Worm (Caenorhabditis elegans) whole organism, L1 larva: ENCODE data around the gene vhp-1.

Source experiments
- C04F5.9 ChIP-seq: sonication (generic microtip); optimal IDR thresholded peaks from 2 replicates; lab custom pipeline; 2016; ENCODE audit warnings: missing genetic modification characterization, missing compliant biosample characterization
- C16A3.4 ChIP-seq: fragments of 150-350 bp; optimal IDR thresholded peaks from 2 replicates; lab custom pipeline; 2014; ENCODE audit warnings: missing biosample characterization, missing genetic modification characterization
- F16B12.6 ChIP-seq: fragments of 150-350 bp; optimal IDR thresholded peaks from 2 replicates; lab custom pipeline; 2014; ENCODE audit warnings: missing biosample characterization, missing genetic modification characterization
- Y116A8C.19 ChIP-seq: sonication (generic microtip); optimal IDR thresholded peaks from 2 replicates; lab custom pipeline; 2016; ENCODE audit warnings: missing compliant biosample characterization, missing genetic modification characterization, borderline replicate concordance
- aha-1 ChIP-seq: fragments of 150-350 bp; optimal IDR thresholded peaks from 2 replicates; lab custom pipeline; 2014; ENCODE audit warnings: missing biosample characterization, missing genetic modification characterization
- alr-1 ChIP-seq: fragments of 200-800 bp; sonication (Bioruptor generic); optimal IDR thresholded peaks from 2 replicates; lab custom pipeline; 2018; ENCODE audit warnings: borderline replicate concordance, mild to moderate bottlenecking, missing genetic modification characterization, missing compliant biosample characterization
- aly-2 ChIP-seq: fragments of 150-350 bp; optimal IDR thresholded peaks from 2 replicates; lab custom pipeline; 2014; ENCODE audit warnings: missing biosample characterization, missing genetic modification characterization
- ama-1 ChIP-seq: fragments of 150-350 bp; optimal IDR thresholded peaks from 2 replicates; lab custom pipeline; 2014
- blmp-1 ChIP-seq: fragments of 150-350 bp; optimal IDR thresholded peaks from 2 replicates; lab custom pipeline; 2014; ENCODE audit warnings: missing biosample characterization, missing genetic modification characterization
- ceh-8 ChIP-seq: fragments of 200-800 bp; sonication (Bioruptor generic); optimal IDR thresholded peaks from 2 replicates; lab custom pipeline; 2018; ENCODE audit warnings: mild to moderate bottlenecking, missing genetic modification characterization, moderate library complexity, missing compliant biosample characterization
- ceh-82 ChIP-seq, 3 experiments: fragments of 150-350 bp in 1 of 3; sonication (generic microtip) in 2 of 3; optimal IDR thresholded peaks; 2 replicates each; lab custom pipeline; 2014 to 2017; ENCODE audit warnings: missing biosample characterization in 3 of 3, missing genetic modification characterization in 3 of 3
- ceh-90 ChIP-seq: sonication (generic microtip); optimal IDR thresholded peaks from 2 replicates; lab custom pipeline; 2016; ENCODE audit warnings: missing genetic modification characterization, missing compliant biosample characterization
- ces-1 ChIP-seq: fragments of 150-350 bp; optimal IDR thresholded peaks from 2 replicates; lab custom pipeline; 2014; ENCODE audit warnings: missing biosample characterization, missing genetic modification reagents, missing genetic modification characterization
- dpl-1 ChIP-seq, 3 experiments: fragments of 150-350 bp in 2 of 3; sonication (generic microtip) in 1 of 3; optimal IDR thresholded peaks; 2 replicates each; lab custom pipeline; 2014 to 2017; ENCODE audit warnings: missing biosample characterization in 3 of 3, missing genetic modification characterization in 3 of 3, missing genetic modification reagents in 3 of 3
- dsc-1 ChIP-seq: sonication (generic microtip); optimal IDR thresholded peaks from 2 replicates; lab custom pipeline; 2016; ENCODE audit warnings: mild to moderate bottlenecking, missing genetic modification characterization, missing compliant biosample characterization
- efl-1 ChIP-seq, 4 experiments: fragments of 150-350 bp; optimal IDR thresholded peaks in 3 of 4; peaks in 1 of 4; 1 replicate in 1 of 4; 2 replicates in 3 of 4; lab custom pipeline; 2014; ENCODE audit warnings: missing biosample characterization in 2 of 4, missing genetic modification characterization in 2 of 4, missing genetic modification reagents in 2 of 4
- egl-27 ChIP-seq, 2 experiments: fragments of 150-350 bp in 1 of 2; sonication (generic microtip); optimal IDR thresholded peaks; 3 replicates each; lab custom pipeline; 2017 to 2018; ENCODE audit warnings: missing biosample characterization in 2 of 2, missing genetic modification characterization in 2 of 2, missing genetic modification reagents in 2 of 2
- elt-2 ChIP-seq: sonication (generic microtip); optimal IDR thresholded peaks from 2 replicates; lab custom pipeline; 2016; ENCODE audit warnings: missing genetic modification characterization, mild to moderate bottlenecking, inconsistent platforms, missing compliant biosample characterization, missing genetic modification reagents
- elt-3 ChIP-seq, 6 experiments: fragments of 150-350 bp in 1 of 6; sonication (generic microtip); optimal IDR thresholded peaks; 2 replicates each; lab custom pipeline; 2017 to 2018; ENCODE audit warnings: missing biosample characterization in 6 of 6, missing genetic modification characterization in 6 of 6, inconsistent platforms in 1 of 6
- fkh-10 ChIP-seq: sonication (generic microtip); optimal IDR thresholded peaks from 2 replicates; lab custom pipeline; 2017; ENCODE audit warnings: missing biosample characterization, missing genetic modification reagents, missing genetic modification characterization
- fkh-4 ChIP-seq: sonication (generic microtip); optimal IDR thresholded peaks from 2 replicates; lab custom pipeline; 2016; ENCODE audit warnings: missing compliant biosample characterization, missing genetic modification characterization, borderline replicate concordance
- fkh-8 ChIP-seq: sonication (generic microtip); optimal IDR thresholded peaks from 2 replicates; lab custom pipeline; 2016; ENCODE audit warnings: mild to moderate bottlenecking, missing genetic modification characterization, missing compliant biosample characterization
- hlh-17 ChIP-seq: fragments of 200-800 bp; sonication (Bioruptor generic); optimal IDR thresholded peaks from 2 replicates; lab custom pipeline; 2018; ENCODE audit warnings: missing genetic modification characterization, mild to moderate bottlenecking, missing compliant biosample characterization, moderate library complexity, borderline replicate concordance
- hpl-2 ChIP-seq: fragments of 150-350 bp; optimal IDR thresholded peaks from 2 replicates; lab custom pipeline; 2014; ENCODE audit warnings: missing biosample characterization, missing genetic modification reagents, missing genetic modification characterization
- irx-1 ChIP-seq: sonication (generic microtip); optimal IDR thresholded peaks from 2 replicates; lab custom pipeline; 2016; ENCODE audit warnings: missing genetic modification characterization, missing compliant biosample characterization
- lin-14 ChIP-seq: fragments of 200-800 bp; sonication (Bioruptor generic); optimal IDR thresholded peaks from 2 replicates; lab custom pipeline; 2018; ENCODE audit warnings: mild to moderate bottlenecking, missing genetic modification characterization, moderate library complexity, missing compliant biosample characterization
- lin-35 ChIP-seq, 2 experiments: fragments of 150-350 bp; optimal IDR thresholded peaks; 2 replicates each; lab custom pipeline; 2014; ENCODE audit warnings: missing biosample characterization in 2 of 2, missing genetic modification characterization in 2 of 2, missing genetic modification reagents in 2 of 2
- lin-39 ChIP-seq: fragments of 150-350 bp; optimal IDR thresholded peaks from 2 replicates; lab custom pipeline; 2014; ENCODE audit warnings: missing biosample characterization, missing genetic modification reagents, missing genetic modification characterization
- lir-3 ChIP-seq: sonication (generic microtip); optimal IDR thresholded peaks from 2 replicates; lab custom pipeline; 2016; ENCODE audit warnings: mild to moderate bottlenecking, missing genetic modification characterization, moderate library complexity, missing compliant biosample characterization; ENCODE audit not compliant: poor library complexity
- lsy-2 ChIP-seq, 2 experiments: fragments of 150-350 bp; optimal IDR thresholded peaks; 2 replicates each; lab custom pipeline; 2014; ENCODE audit warnings: missing biosample characterization in 2 of 2, missing genetic modification characterization in 2 of 2
- mab-9 ChIP-seq: fragments of 200-800 bp; sonication (Bioruptor generic); IDR thresholded peaks from 2 replicates; pipeline ENCODE4 v1.3.6; 2022; ENCODE audit warnings: missing genetic modification reagents, missing genetic modification characterization, missing compliant biosample characterization
- mep-1 ChIP-seq: fragments of 150-350 bp; optimal IDR thresholded peaks from 2 replicates; lab custom pipeline; 2014; ENCODE audit warnings: missing biosample characterization, missing genetic modification characterization
- nhr-11 ChIP-seq: fragments of 150-350 bp; optimal IDR thresholded peaks from 2 replicates; lab custom pipeline; 2014; ENCODE audit warnings: missing biosample characterization, missing genetic modification characterization
- nhr-12 ChIP-seq: sonication (generic microtip); optimal IDR thresholded peaks from 2 replicates; lab custom pipeline; 2017; ENCODE audit warnings: missing biosample characterization, missing genetic modification characterization
- nhr-19 ChIP-seq: fragments of 200-800 bp; sonication (Bioruptor generic); conservative IDR thresholded peaks from 2 replicates; pipeline ENCODE4 v1.3.6; 2022; ENCODE audit warnings: missing genetic modification characterization, missing compliant biosample characterization
- nhr-20 ChIP-seq: sonication (generic microtip); optimal IDR thresholded peaks from 2 replicates; lab custom pipeline; 2016; ENCODE audit warnings: mild to moderate bottlenecking, missing genetic modification characterization, missing compliant biosample characterization
- nhr-237 ChIP-seq: fragments of 150-350 bp; optimal IDR thresholded peaks from 2 replicates; lab custom pipeline; 2014; ENCODE audit warnings: missing biosample characterization, missing genetic modification characterization
- nhr-28 ChIP-seq: fragments of 150-350 bp; optimal IDR thresholded peaks from 2 replicates; lab custom pipeline; 2014; ENCODE audit warnings: missing biosample characterization, missing genetic modification characterization
- nhr-76 ChIP-seq: sonication (generic microtip); optimal IDR thresholded peaks from 2 replicates; lab custom pipeline; 2017; ENCODE audit warnings: missing biosample characterization, missing genetic modification characterization
- pag-3 ChIP-seq: sonication (generic microtip); optimal IDR thresholded peaks from 2 replicates; lab custom pipeline; 2017; ENCODE audit warnings: missing genetic modification characterization, mild to moderate bottlenecking, missing compliant biosample characterization, antibody characterized with exemption, borderline replicate concordance; ENCODE audit not compliant: insufficient read depth
- pax-3 ChIP-seq: fragments of 200-800 bp; sonication (Bioruptor generic); optimal IDR thresholded peaks from 2 replicates; lab custom pipeline; 2018; ENCODE audit warnings: mild to moderate bottlenecking, missing genetic modification characterization, moderate library complexity, missing compliant biosample characterization
- skn-1 ChIP-seq: fragments of 150-350 bp; optimal IDR thresholded peaks from 2 replicates; lab custom pipeline; 2014; ENCODE audit warnings: missing biosample characterization, missing genetic modification characterization
- snpc-4 ChIP-seq: fragments of 150-350 bp; optimal IDR thresholded peaks from 2 replicates; lab custom pipeline; 2014; ENCODE audit warnings: missing biosample characterization, missing genetic modification characterization
- sox-4 ChIP-seq: sonication (generic microtip); optimal IDR thresholded peaks from 2 replicates; lab custom pipeline; 2016; ENCODE audit warnings: missing genetic modification characterization, missing compliant biosample characterization
- sptf-1 ChIP-seq: fragments of 150-350 bp; optimal IDR thresholded peaks from 2 replicates; lab custom pipeline; 2014; ENCODE audit warnings: missing biosample characterization, missing genetic modification characterization
- sup-37 ChIP-seq: fragments of 200-800 bp; sonication (Bioruptor generic); optimal IDR thresholded peaks from 2 replicates; lab custom pipeline; 2018; ENCODE audit warnings: mild to moderate bottlenecking, missing genetic modification characterization, missing compliant biosample characterization
- swsn-7 ChIP-seq: sonication (generic microtip); optimal IDR thresholded peaks from 2 replicates; lab custom pipeline; 2016; ENCODE audit warnings: missing genetic modification characterization, missing compliant biosample characterization
- tbx-2 ChIP-seq: sonication (generic microtip); optimal IDR thresholded peaks from 2 replicates; lab custom pipeline; 2016; ENCODE audit warnings: missing genetic modification characterization, missing compliant biosample characterization
- unc-30 ChIP-seq: sonication (generic microtip); optimal IDR thresholded peaks from 2 replicates; lab custom pipeline; 2017; ENCODE audit warnings: missing biosample characterization, missing genetic modification characterization
- unc-62 ChIP-seq: fragments of 150-350 bp; optimal IDR thresholded peaks from 2 replicates; lab custom pipeline; 2014; ENCODE audit warnings: missing biosample characterization, missing genetic modification reagents, missing genetic modification characterization
- vab-15 ChIP-seq: sonication (generic microtip); optimal IDR thresholded peaks from 2 replicates; lab custom pipeline; 2017; ENCODE audit warnings: missing genotype, mild to moderate bottlenecking, missing genetic modification characterization, missing compliant biosample characterization
- ztf-4 ChIP-seq: fragments of 150-350 bp; optimal IDR thresholded peaks from 2 replicates; lab custom pipeline; 2014; ENCODE audit warnings: missing biosample characterization, missing genetic modification characterization

Gene vhp-1

ce11 chrII:5389831-5390323 lies 66.8 kb downstream of the vhp-1 start, which contains the start of gene ndx-6:
TSS of gene ndx-6 (minus strand) at chrII:5389881.
- TF ChIP-seq C04F5.9 (tag; lab: Kevin White, UChicago), result peak; percentile 33
- TF ChIP-seq pax-3 (tag; lab: Kevin White, UChicago), result peak; percentile 7
- peak; percentile 92 to 99 for TF ChIP-seq efl-1 (optimal IDR thresholded peaks at IDR 0.05; lab: Kevin White, UChicago)
- TF ChIP-seq efl-1 (GFP tag; optimal IDR thresholded peaks at IDR 0.05 in 1 of 2; lab: Kevin White, UChicago), result peak; percentile 98 to 100
- TF ChIP-seq blmp-1 (tag; lab: Kevin White, UChicago), result peak; percentile 81
- no peak for TF ChIP-seq Y116A8C.19 (tag; lab: Kevin White, UChicago)
- peak; percentile 32 for TF ChIP-seq sox-4 (tag; lab: Kevin White, UChicago)
- TF ChIP-seq nhr-11 (tag; lab: Kevin White, UChicago), result peak; percentile 64
- peak; percentile 62 for TF ChIP-seq lir-3
- no peak for TF ChIP-seq alr-1 (tag; lab: Kevin White, UChicago)
- peak; percentile 86 for TF ChIP-seq elt-2 (tag; lab: Kevin White, UChicago)
- TF ChIP-seq sup-37 (GFP tag; lab: Kevin White, UChicago), result no peak
- peak; percentile 75 for TF ChIP-seq ama-1 (lab: Kevin White, UChicago)
- peak; percentile 90 to 92 for TF ChIP-seq lsy-2 (tag; optimal IDR thresholded peaks at IDR 0.05; lab: Kevin White, UChicago)
- TF ChIP-seq nhr-28 (tag; lab: Kevin White, UChicago), result no peak
- peak; percentile 82 for TF ChIP-seq aly-2 (tag; lab: Kevin White, UChicago)
- TF ChIP-seq ceh-90 (tag; lab: Kevin White, UChicago), result peak; percentile 26
- TF ChIP-seq tbx-2 (tag; lab: Kevin White, UChicago), result peak; percentile 83
- peak; percentile 99 for TF ChIP-seq dpl-1 (GFP tag; optimal IDR thresholded peaks at IDR 0.05; lab: Kevin White, UChicago)
- TF ChIP-seq snpc-4 (tag; lab: Kevin White, UChicago), result peak; percentile 78
- peak; percentile 76 for TF ChIP-seq ztf-4
- TF ChIP-seq ces-1 (GFP tag; lab: Kevin White, UChicago), result no peak
- no peak for TF ChIP-seq hlh-17 (GFP tag; lab: Kevin White, UChicago)
- no peak for TF ChIP-seq nhr-12 (tag; lab: Kevin White, UChicago)
- peak; percentile 87 for TF ChIP-seq swsn-7 (tag; lab: Kevin White, UChicago)
- no peak for TF ChIP-seq aha-1 (tag; lab: Kevin White, UChicago)
- TF ChIP-seq sptf-1 (tag; lab: Kevin White, UChicago), result no peak
- peak; percentile 90 for TF ChIP-seq C16A3.4 (tag; lab: Kevin White, UChicago)
- no peak for TF ChIP-seq pag-3 (tag; lab: Kevin White, UChicago)
- no peak for TF ChIP-seq unc-30 (tag; lab: Kevin White, UChicago)
- TF ChIP-seq lin-39, result peak; percentile 65
- peak; percentile 81 to 88 (median 84) for TF ChIP-seq ceh-82 (tag; optimal IDR thresholded peaks at IDR 0.05; lab: Kevin White, UChicago)
- TF ChIP-seq ceh-8 (GFP tag; lab: Kevin White, UChicago), result no peak
- TF ChIP-seq irx-1 (tag; lab: Kevin White, UChicago), result peak; percentile 47
- TF ChIP-seq lin-35 (GFP tag; optimal IDR thresholded peaks at IDR 0.05; lab: Kevin White, UChicago), result peak; percentile 99 to 100
- TF ChIP-seq unc-62 (GFP tag; lab: Kevin White, UChicago), result no peak
- TF ChIP-seq nhr-237 (tag; lab: Kevin White, UChicago), result no peak
- peak; percentile 92 for TF ChIP-seq mep-1 (tag; lab: Kevin White, UChicago)
- TF ChIP-seq dsc-1 (tag; lab: Kevin White, UChicago), result peak; percentile 88
- TF ChIP-seq fkh-4, result no peak
- no peak for TF ChIP-seq hpl-2 (GFP tag; lab: Kevin White, UChicago)
- no peak for TF ChIP-seq nhr-76 (tag; lab: Kevin White, UChicago)
- TF ChIP-seq nhr-20 (tag; lab: Kevin White, UChicago), result peak; percentile 91
- peak; percentile 88 for TF ChIP-seq lin-14 (GFP tag; lab: Kevin White, UChicago)
- TF ChIP-seq nhr-19, result peak; percentile 87
- peak in 2 of 6 experiments; percentile 73 to 87 for TF ChIP-seq elt-3 (tag; optimal IDR thresholded peaks at IDR 0.05; lab: Kevin White, UChicago)
- no peak for TF ChIP-seq egl-27 (tag; optimal IDR thresholded peaks at IDR 0.05; lab: Kevin White, UChicago)
- TF ChIP-seq fkh-8 (tag; lab: Kevin White, UChicago), result peak; percentile 80
- TF ChIP-seq vab-15 (tag; lab: Kevin White, UChicago), result no peak
- TF ChIP-seq fkh-10 (GFP tag; lab: Kevin White, UChicago), result peak; percentile 46
- TF ChIP-seq skn-1, result peak; percentile 82
- TF ChIP-seq mab-9 (GFP tag; lab: Robert Waterston, UW), result peak; percentile 39; the same call in 1 of the 2 replicates
- TF ChIP-seq F16B12.6 (tag; lab: Kevin White, UChicago), result peak; percentile 67
